Fruit fly (Drosophila melanogaster) whole organism, embryonic: ENCODE measurements around the gene trio.

Experiments
- BEAF-32 ChIP-seq: fragments of 200-800 bp; sonication (Bioruptor generic); optimal IDR thresholded peaks from 3 replicates; lab custom pipeline; 2017; ENCODE audit warnings: missing biosample characterization, missing genetic modification characterization, mild to moderate bottlenecking, moderate library complexity, missing genetic modification reagents
- BtbVII ChIP-seq: fragments of 200-800 bp; sonication (Bioruptor generic); optimal IDR thresholded peaks from 3 replicates; lab custom pipeline; 2017; ENCODE audit warnings: missing biosample characterization, mild to moderate bottlenecking, missing genetic modification characterization
- CG10979 ChIP-seq: fragments of 200-800 bp; sonication (Bioruptor generic); optimal IDR thresholded peaks from 2 replicates; lab custom pipeline; 2018; ENCODE audit warnings: missing biosample characterization, mild to moderate bottlenecking, missing genetic modification characterization, moderate library complexity
- CG11504 ChIP-seq: fragments of 200-800 bp; sonication (Bioruptor generic); optimal IDR thresholded peaks from 3 replicates; lab custom pipeline; 2019; ENCODE audit warnings: missing biosample characterization, mild to moderate bottlenecking, missing genetic modification characterization, moderate library complexity
- CG12299 ChIP-seq: fragments of 200-800 bp; sonication (Bioruptor generic); optimal IDR thresholded peaks from 2 replicates; lab custom pipeline; 2018; ENCODE audit warnings: missing biosample characterization, mild to moderate bottlenecking, missing genetic modification characterization
- CG14710 ChIP-seq: fragments of 200-800 bp; sonication (Bioruptor generic); optimal IDR thresholded peaks from 3 replicates; lab custom pipeline; 2019; ENCODE audit warnings: missing biosample characterization, mild to moderate bottlenecking, missing genetic modification characterization, moderate library complexity
- CG1602 ChIP-seq: fragments of 200-800 bp; sonication (Bioruptor generic); optimal IDR thresholded peaks from 3 replicates; lab custom pipeline; 2016; ENCODE audit warnings: missing biosample characterization, missing genetic modification characterization
- CG16815 ChIP-seq: fragments of 200-800 bp; sonication (Bioruptor generic); optimal IDR thresholded peaks from 3 replicates; lab custom pipeline; 2017; ENCODE audit warnings: missing biosample characterization, mild to moderate bottlenecking, missing genetic modification characterization
- CG17359 ChIP-seq: fragments of 200-800 bp; sonication (Bioruptor generic); optimal IDR thresholded peaks from 3 replicates; lab custom pipeline; 2018; ENCODE audit warnings: missing biosample characterization, mild to moderate bottlenecking, missing genetic modification characterization, moderate library complexity
- CG17568 ChIP-seq: fragments of 200-800 bp; sonication (Bioruptor generic); optimal IDR thresholded peaks from 2 replicates; lab custom pipeline; 2018; ENCODE audit warnings: missing biosample characterization, mild to moderate bottlenecking, missing genetic modification characterization, moderate library complexity
- CG17612 ChIP-seq: fragments of 200-800 bp; sonication (Bioruptor generic); IDR thresholded peaks from 2 replicates; pipeline ENCODE4 v1.3.6; 2022; ENCODE audit warnings: missing biosample characterization, missing genetic modification characterization
- CG18476 ChIP-seq: fragments of 200-800 bp; sonication (Bioruptor generic); optimal IDR thresholded peaks from 2 replicates; lab custom pipeline; 2016; ENCODE audit warnings: missing biosample characterization, mild to moderate bottlenecking, missing genetic modification characterization
- CG30403 ChIP-seq: fragments of 200-800 bp; sonication (Bioruptor generic); optimal IDR thresholded peaks from 3 replicates; lab custom pipeline; 2016; ENCODE audit warnings: missing biosample characterization, missing genetic modification characterization
- CG4360 ChIP-seq: fragments of 200-800 bp; sonication (Bioruptor generic); IDR thresholded peaks from 2 replicates; pipeline ENCODE4 v1.3.6; 2022; ENCODE audit warnings: missing biosample characterization, missing genetic modification characterization
- CG4707 ChIP-seq: fragments of 200-800 bp; sonication (Bioruptor generic); optimal IDR thresholded peaks from 2 replicates; lab custom pipeline; 2018; ENCODE audit warnings: missing biosample characterization, mild to moderate bottlenecking, missing genetic modification characterization, moderate library complexity
- CG4730 ChIP-seq: fragments of 200-800 bp; sonication (Bioruptor generic); IDR thresholded peaks from 2 replicates; pipeline ENCODE4 v1.3.6; 2022; ENCODE audit warnings: missing biosample characterization, missing genetic modification characterization
- CG7786 ChIP-seq: fragments of 200-800 bp; sonication (Bioruptor generic); optimal IDR thresholded peaks from 2 replicates; lab custom pipeline; 2016; ENCODE audit warnings: missing biosample characterization, missing genetic modification characterization
- CG7928 ChIP-seq: fragments of 200-800 bp; sonication (Bioruptor generic); optimal IDR thresholded peaks from 2 replicates; lab custom pipeline; 2017; ENCODE audit warnings: missing biosample characterization, mild to moderate bottlenecking, missing genetic modification characterization
- CG8924 ChIP-seq: fragments of 200-800 bp; optimal IDR thresholded peaks from 3 replicates; lab custom pipeline; 2019; ENCODE audit warnings: missing biosample characterization, mild to moderate bottlenecking, missing genetic modification characterization, moderate library complexity
- CG9876 ChIP-seq: fragments of 200-800 bp; sonication (Bioruptor generic); optimal IDR thresholded peaks from 2 replicates; lab custom pipeline; 2016; ENCODE audit warnings: missing biosample characterization, missing genetic modification characterization
- Dad ChIP-seq: fragments of 200-800 bp; sonication (Bioruptor generic); optimal IDR thresholded peaks from 3 replicates; lab custom pipeline; 2016; ENCODE audit warnings: missing biosample characterization, missing genetic modification characterization
- Dfd ChIP-seq, 2 experiments: fragments of >200 bp; optimal IDR thresholded peaks; 2 replicates each; lab custom pipeline; 2017; ENCODE audit warnings: missing biosample characterization in 2 of 2, missing genetic modification characterization in 2 of 2
- Dref ChIP-seq: fragments of 200-800 bp; sonication (Bioruptor generic); IDR thresholded peaks from 2 replicates; pipeline ENCODE4 v1.3.6; 2022; ENCODE audit warnings: missing biosample characterization, missing genetic modification characterization
- Elba2 ChIP-seq: fragments of 200-800 bp; sonication (Bioruptor generic); optimal IDR thresholded peaks from 3 replicates; lab custom pipeline; 2016; ENCODE audit warnings: missing biosample characterization, missing genetic modification characterization
- Fer2 ChIP-seq: fragments of 200-800 bp; sonication (Bioruptor generic); optimal IDR thresholded peaks from 2 replicates; lab custom pipeline; 2018; ENCODE audit warnings: missing biosample characterization, mild to moderate bottlenecking, missing genetic modification characterization, moderate library complexity
- H2.0 ChIP-seq: fragments of 200-800 bp; sonication (Bioruptor generic); IDR thresholded peaks from 2 replicates; pipeline ENCODE4 v1.3.6; 2022; ENCODE audit warnings: missing biosample characterization, missing genetic modification characterization
- Hr51 ChIP-seq, 2 experiments: fragments of 200-800 bp; sonication (Bioruptor generic); optimal IDR thresholded peaks; 2 replicates in 1 of 2; 3 replicates in 1 of 2; lab custom pipeline; 2016 to 2018; ENCODE audit warnings: missing biosample characterization in 2 of 2, missing genetic modification characterization in 2 of 2, mild to moderate bottlenecking in 1 of 2, moderate library complexity in 1 of 2
- Max ChIP-seq: fragments of 200-800 bp; sonication (Bioruptor generic); optimal IDR thresholded peaks from 2 replicates; lab custom pipeline; 2016; ENCODE audit warnings: missing biosample characterization, mild to moderate bottlenecking, missing genetic modification characterization
- Med ChIP-seq: fragments of 200-800 bp; sonication (Bioruptor generic); peaks from one replicate; lab custom pipeline; 2016; ENCODE audit warnings: missing biosample characterization, missing genetic modification characterization, mild to moderate bottlenecking, inconsistent platforms, moderate library complexity
- Scr ChIP-seq: fragments of 200-800 bp; sonication (Bioruptor generic); IDR thresholded peaks from 2 replicates; pipeline ENCODE4 v1.3.6; 2022; ENCODE audit warnings: missing biosample characterization, missing genetic modification characterization; ENCODE audit not compliant: partially characterized antibody
- Side ChIP-seq: fragments of 200-800 bp; sonication (Bioruptor generic); optimal IDR thresholded peaks from 2 replicates; lab custom pipeline; 2016; ENCODE audit warnings: missing biosample characterization, missing genetic modification characterization
- TFAM ChIP-seq: fragments of 200-800 bp; sonication (Bioruptor generic); optimal IDR thresholded peaks from 2 replicates; lab custom pipeline; 2017; ENCODE audit warnings: missing biosample characterization, missing genetic modification characterization, inconsistent platforms
- ase ChIP-seq: fragments of 200-800 bp; sonication (Bioruptor generic); IDR thresholded peaks from 3 replicates; pipeline ENCODE4 v1.3.6; 2022; ENCODE audit warnings: missing biosample characterization, missing genetic modification characterization
- bowl ChIP-seq: fragments of 200-800 bp; sonication (Bioruptor generic); IDR thresholded peaks from 2 replicates; pipeline ENCODE4 v1.3.6; 2022; ENCODE audit warnings: missing biosample characterization, missing genetic modification characterization
- br ChIP-seq: fragments of >200 bp; optimal IDR thresholded peaks from 2 replicates; lab custom pipeline; 2017
- chm ChIP-seq: fragments of 200-800 bp; sonication (Bioruptor generic); IDR thresholded peaks from 2 replicates; pipeline ENCODE4 v1.3.6; 2022; ENCODE audit warnings: missing biosample characterization, missing genetic modification characterization
- chn ChIP-seq: fragments of 200-800 bp; sonication (Bioruptor generic); optimal IDR thresholded peaks from 2 replicates; lab custom pipeline; 2016; ENCODE audit warnings: missing biosample characterization, missing genetic modification characterization
- dimm ChIP-seq: fragments of 200-800 bp; sonication (Bioruptor generic); IDR thresholded peaks from 2 replicates; pipeline ENCODE4 v1.3.6; 2022; ENCODE audit warnings: missing biosample characterization, missing genetic modification characterization
- emc ChIP-seq: fragments of 200-800 bp; sonication (Bioruptor generic); optimal IDR thresholded peaks from 2 replicates; lab custom pipeline; 2016; ENCODE audit warnings: missing biosample characterization, missing genetic modification characterization
- fd64A ChIP-seq: fragments of 200-800 bp; sonication (Bioruptor generic); optimal IDR thresholded peaks from 3 replicates; lab custom pipeline; 2018; ENCODE audit warnings: missing biosample characterization, mild to moderate bottlenecking, missing genetic modification characterization
- gro ChIP-seq: fragments of 200-800 bp; sonication (Bioruptor generic); optimal IDR thresholded peaks from 2 replicates; lab custom pipeline; 2016; ENCODE audit warnings: missing biosample characterization, missing genetic modification characterization
- hth ChIP-seq: fragments of >200 bp; optimal IDR thresholded peaks from 2 replicates; lab custom pipeline; 2017; ENCODE audit warnings: inconsistent platforms
- ken ChIP-seq: fragments of 200-800 bp; sonication (Bioruptor generic); IDR thresholded peaks from 3 replicates; pipeline ENCODE4 v1.3.6; 2022; ENCODE audit warnings: missing biosample characterization, missing genetic modification characterization
- maf-S ChIP-seq: fragments of 200-800 bp; sonication (Bioruptor generic); optimal IDR thresholded peaks from 2 replicates; lab custom pipeline; 2016; ENCODE audit warnings: missing biosample characterization, missing genetic modification characterization
- mld ChIP-seq: fragments of 200-800 bp; sonication (Bioruptor generic); IDR thresholded peaks from 3 replicates; pipeline ENCODE4 v1.3.6; 2022; ENCODE audit warnings: missing biosample characterization, missing genetic modification characterization; ENCODE audit not compliant: partially characterized antibody
- pb ChIP-seq: fragments of 200-800 bp; sonication (Bioruptor generic); optimal IDR thresholded peaks from 3 replicates; lab custom pipeline; 2016; ENCODE audit warnings: missing biosample characterization, missing genetic modification characterization
- salm ChIP-seq: fragments of 200-800 bp; sonication (Bioruptor generic); optimal IDR thresholded peaks from 2 replicates; lab custom pipeline; 2018; ENCODE audit warnings: missing biosample characterization, mild to moderate bottlenecking, missing genetic modification characterization
- trh ChIP-seq: fragments of 200-800 bp; sonication (Bioruptor generic); optimal IDR thresholded peaks from 2 replicates; lab custom pipeline; 2016; ENCODE audit warnings: missing biosample characterization, missing genetic modification characterization
- usp ChIP-seq: fragments of >200 bp; optimal IDR thresholded peaks from 2 replicates; lab custom pipeline; 2017; ENCODE audit warnings: missing biosample characterization, missing genetic modification characterization
- vnd ChIP-seq: fragments of 200-800 bp; sonication (Bioruptor generic); IDR thresholded peaks from 3 replicates; pipeline ENCODE4 v1.3.6; 2022; ENCODE audit warnings: missing biosample characterization, missing genetic modification characterization; ENCODE audit not compliant: partially characterized antibody
- zen2 ChIP-seq: fragments of 200-800 bp; sonication (Bioruptor generic); IDR thresholded peaks from 3 replicates; pipeline ENCODE4 v1.3.6; 2022; ENCODE audit warnings: missing biosample characterization, missing genetic modification characterization; ENCODE audit not compliant: partially characterized antibody

trio gene

dm6 chr3L:1029610-1030284 lies 4.9 kb downstream of the trio start (continued):
- TF ChIP-seq Elba2 (GFP tag; lab: Kevin White, UChicago) (no peak), CG7786 (GFP tag; lab: Kevin White, UChicago) (no peak), CG8924 (tag; lab: Kevin White, UChicago) (peak; percentile 30), chm (peak; percentile 57), trh (GFP tag; lab: Kevin White, UChicago) (no peak), Dfd (GFP tag; optimal IDR thresholded peaks at IDR 0.05; lab: Kevin White, UChicago) (no peak), maf-S (peak; percentile 37), CG4730 (GFP tag; lab: Robert Waterston, UW) (peak; percentile 70), Dad (GFP tag; lab: Kevin White, UChicago) (peak; percentile 35), CG14710 (peak; percentile 71), Side (GFP tag; lab: Kevin White, UChicago) (peak; percentile 59), hth (lab: Kevin White, UChicago) (no peak), gro (GFP tag; lab: Kevin White, UChicago) (no peak), salm (tag; lab: Kevin White, UChicago) (peak; percentile 15), fd64A (GFP tag; lab: Kevin White, UChicago) (peak; percentile 61), mld (GFP tag; lab: Robert Waterston, UW) (no peak), H2.0 (GFP tag; lab: Robert Waterston, UW) (peak; percentile 39), BtbVII (GFP tag; lab: Kevin White, UChicago) (no peak), CG11504 (tag; lab: Kevin White, UChicago) (peak; percentile 82), CG9876 (no peak), CG16815 (GFP tag; lab: Kevin White, UChicago) (no peak), vnd (GFP tag; lab: Robert Waterston, UW) (no peak), ase (GFP tag; lab: Robert Waterston, UW) (peak; percentile 42; the same call in 1 of the 3 replicates), Hr51 (GFP tag; optimal IDR thresholded peaks at IDR 0.05; lab: Kevin White, UChicago) (peak in 1 of 2 experiments; percentile 31), pb (no peak), Max (GFP tag; lab: Kevin White, UChicago) (no peak), Fer2 (no peak), bowl (GFP tag; lab: Robert Waterston, UW) (no peak), dimm (peak; percentile 17; the same call in 1 of the 2 replicates), CG17359 (tag; lab: Kevin White, UChicago) (peak; percentile 79), CG10979 (tag; lab: Kevin White, UChicago) (peak; percentile 87), BEAF-32 (GFP tag; lab: Kevin White, UChicago) (no peak), emc (GFP tag; lab: Kevin White, UChicago) (no peak), zen2 (GFP tag; lab: Robert Waterston, UW) (no peak), CG18476 (peak; percentile 48), CG4360 (GFP tag; lab: Robert Waterston, UW) (peak; percentile 44; the same call in 1 of the 2 replicates), CG17568 (GFP tag; lab: Kevin White, UChicago) (no peak), CG30403 (GFP tag; lab: Kevin White, UChicago) (peak; percentile 64), TFAM (GFP tag; lab: Kevin White, UChicago) (no peak), CG17612 (no peak), br (lab: Kevin White, UChicago) (no peak), CG4707 (GFP tag; lab: Kevin White, UChicago) (peak; percentile 29), usp (no peak), Med (GFP tag; lab: Kevin White, UChicago) (peak; percentile 65), ken (GFP tag; lab: Robert Waterston, UW) (peak; percentile 82), Dref (GFP tag; lab: Robert Waterston, UW) (no peak), Scr (GFP tag; lab: Robert Waterston, UW) (no peak), chn (GFP tag; lab: Kevin White, UChicago) (no peak), CG1602 (GFP tag; lab: Kevin White, UChicago) (peak; percentile 42), CG7928 (GFP tag; lab: Kevin White, UChicago) (no peak), CG12299 (tag; lab: Kevin White, UChicago) (no peak)
